Worm (Caenorhabditis elegans) whole organism, young adult: ENCODE data around the gene F28B1.2.

Source experiments
- B0019.2 ChIP-seq: fragments of 200-800 bp; sonication (Bioruptor generic); conservative IDR thresholded peaks from 2 replicates; pipeline ENCODE4 v1.3.6; 2022; ENCODE audit warnings: missing genetic modification reagents, missing genetic modification characterization, missing compliant biosample characterization
- B0336.3 ChIP-seq: fragments of 200-800 bp; sonication (Bioruptor generic); IDR thresholded peaks from 2 replicates; pipeline ENCODE4 v1.3.6; 2022; ENCODE audit warnings: missing genetic modification characterization, missing compliant biosample characterization
- F10E7.11 ChIP-seq: sonication (generic microtip); optimal IDR thresholded peaks from 2 replicates; lab custom pipeline; 2017; ENCODE audit warnings: mild to moderate bottlenecking, missing genetic modification characterization, moderate library complexity, missing compliant biosample characterization
- Y95B8A.8 ChIP-seq: fragments of 200-800 bp; sonication (Bioruptor generic); IDR thresholded peaks from 2 replicates; pipeline ENCODE4 v1.3.6; 2022; ENCODE audit warnings: missing genetic modification reagents, missing genetic modification characterization, missing compliant biosample characterization
- aptf-3 ChIP-seq: fragments of 200-800 bp; sonication (Bioruptor generic); IDR thresholded peaks from 2 replicates; pipeline ENCODE4 v1.3.6; 2022; ENCODE audit warnings: missing genetic modification characterization, missing compliant biosample characterization
- atf-7 ChIP-seq: sonication (generic microtip); optimal IDR thresholded peaks from 2 replicates; lab custom pipeline; 2017; ENCODE audit warnings: mild to moderate bottlenecking, missing genetic modification characterization, missing compliant biosample characterization
- athp-1 ChIP-seq: sonication (generic microtip); optimal IDR thresholded peaks from 2 replicates; lab custom pipeline; 2017; ENCODE audit warnings: mild to moderate bottlenecking, missing genetic modification characterization, missing compliant biosample characterization
- attf-5 ChIP-seq: fragments of 200-800 bp; sonication (Bioruptor generic); optimal IDR thresholded peaks from 2 replicates; lab custom pipeline; 2018; ENCODE audit warnings: mild to moderate bottlenecking, missing genetic modification characterization, missing compliant biosample characterization
- ccch-3 ChIP-seq: fragments of 200-800 bp; sonication (Bioruptor generic); optimal IDR thresholded peaks from 2 replicates; lab custom pipeline; 2018; ENCODE audit warnings: mild to moderate bottlenecking, missing genetic modification characterization, missing compliant biosample characterization
- ceh-100 ChIP-seq: fragments of 200-800 bp; sonication (Bioruptor generic); IDR thresholded peaks from 2 replicates; pipeline ENCODE4 v1.3.6; 2022; ENCODE audit warnings: missing genetic modification reagents, missing genetic modification characterization, missing compliant biosample characterization
- ceh-27 ChIP-seq: fragments of 200-800 bp; sonication (Bioruptor generic); optimal IDR thresholded peaks from 2 replicates; lab custom pipeline; 2018; ENCODE audit warnings: mild to moderate bottlenecking, missing genetic modification characterization, moderate library complexity, missing compliant biosample characterization
- ceh-91 ChIP-seq: fragments of 200-800 bp; sonication (Bioruptor generic); IDR thresholded peaks from 2 replicates; pipeline ENCODE4 v1.3.6; 2022; ENCODE audit warnings: missing genetic modification reagents, missing genetic modification characterization, missing compliant biosample characterization
- die-1 ChIP-seq: sonication (generic microtip); optimal IDR thresholded peaks from 2 replicates; lab custom pipeline; 2016; ENCODE audit warnings: missing genotype, mild to moderate bottlenecking, missing genetic modification characterization, missing compliant biosample characterization
- egl-18 ChIP-seq: fragments of 200-800 bp; sonication (Bioruptor generic); IDR thresholded peaks from 2 replicates; pipeline ENCODE4 v1.3.6; 2022; ENCODE audit warnings: missing genetic modification reagents, missing genetic modification characterization, missing compliant biosample characterization
- fkh-3 ChIP-seq: sonication (generic microtip); optimal IDR thresholded peaks from 2 replicates; lab custom pipeline; 2016; ENCODE audit warnings: mild to moderate bottlenecking, missing genetic modification characterization, missing compliant biosample characterization
- hlh-26 ChIP-seq: fragments of 200-800 bp; sonication (Bioruptor generic); conservative IDR thresholded peaks from 2 replicates; pipeline ENCODE4 v1.3.6; 2022; ENCODE audit warnings: missing genetic modification reagents, missing genetic modification characterization, missing compliant biosample characterization
- hrde-1 ChIP-seq: sonication (generic microtip); optimal IDR thresholded peaks from 2 replicates; lab custom pipeline; 2016; ENCODE audit warnings: missing genetic modification characterization, mild to moderate bottlenecking, missing compliant biosample characterization, moderate library complexity, missing genotype, missing genetic modification reagents, borderline replicate concordance
- lsy-27 ChIP-seq: sonication (generic microtip); optimal IDR thresholded peaks from 2 replicates; lab custom pipeline; 2017; ENCODE audit warnings: missing genetic modification characterization, mild to moderate bottlenecking, missing compliant biosample characterization, antibody characterized with exemption, missing genotype, borderline replicate concordance; ENCODE audit not compliant: insufficient read depth
- madf-10 ChIP-seq: sonication (generic microtip); optimal IDR thresholded peaks from 2 replicates; lab custom pipeline; 2016; ENCODE audit warnings: mild to moderate bottlenecking, missing genetic modification characterization, missing compliant biosample characterization
- mel-28 ChIP-seq: sonication (generic microtip); optimal IDR thresholded peaks from 2 replicates; lab custom pipeline; 2016; ENCODE audit warnings: borderline replicate concordance, mild to moderate bottlenecking, missing genetic modification characterization, missing compliant biosample characterization
- nhr-120 ChIP-seq: fragments of 200-800 bp; sonication (Bioruptor generic); IDR thresholded peaks from 2 replicates; pipeline ENCODE4 v1.3.6; 2022; ENCODE audit warnings: missing genetic modification characterization, missing compliant biosample characterization
- nhr-80 ChIP-seq: sonication (generic microtip); optimal IDR thresholded peaks from 2 replicates; lab custom pipeline; 2016; ENCODE audit warnings: missing genetic modification characterization, missing compliant biosample characterization
- pbrm-1 ChIP-seq: fragments of 200-800 bp; sonication (Bioruptor generic); IDR thresholded peaks from 2 replicates; pipeline ENCODE4 v1.3.6; 2022; ENCODE audit warnings: missing genetic modification reagents, missing genetic modification characterization, missing compliant biosample characterization
- pha-4 ChIP-seq: fragments of 150-350 bp; sonication (generic microtip); optimal IDR thresholded peaks from 2 replicates; lab custom pipeline; 2014; ENCODE audit warnings: missing biosample characterization, missing genetic modification reagents, missing genetic modification characterization
- rcor-1 ChIP-seq: fragments of 200-800 bp; sonication (Bioruptor generic); IDR thresholded peaks from 2 replicates; pipeline ENCODE4 v1.3.6; 2022; ENCODE audit warnings: missing genetic modification reagents, missing genetic modification characterization, missing compliant biosample characterization
- rec-8 ChIP-seq, 2 experiments: sonication (generic microtip); optimal IDR thresholded peaks; 2 replicates each; lab custom pipeline; 2016; ENCODE audit warnings: mild to moderate bottlenecking in 2 of 2, missing genetic modification characterization in 2 of 2, missing genetic modification reagents in 2 of 2, missing genotype in 2 of 2, missing biosample characterization in 1 of 2, missing compliant biosample characterization in 1 of 2, moderate library complexity in 1 of 2
- snpc-1.3 ChIP-seq: sonication (generic microtip); optimal IDR thresholded peaks from 2 replicates; lab custom pipeline; 2017; ENCODE audit warnings: missing genetic modification characterization, mild to moderate bottlenecking, missing compliant biosample characterization, antibody characterized with exemption, moderate library complexity, missing genotype, missing genetic modification reagents; ENCODE audit not compliant: insufficient read depth
- tbp1 ChIP-seq: fragments of 200-800 bp; sonication (Bioruptor generic); optimal IDR thresholded peaks from 2 replicates; lab custom pipeline; 2018; ENCODE audit warnings: mild to moderate bottlenecking, missing genetic modification characterization, missing compliant biosample characterization
- tbx-9 ChIP-seq: sonication (generic microtip); optimal IDR thresholded peaks from 2 replicates; lab custom pipeline; 2016; ENCODE audit warnings: borderline replicate concordance, missing genetic modification characterization, inconsistent platforms, missing compliant biosample characterization
- unc-130 ChIP-seq: sonication (generic microtip); optimal IDR thresholded peaks from 2 replicates; lab custom pipeline; 2016; ENCODE audit warnings: missing genetic modification reagents, missing genetic modification characterization, missing compliant biosample characterization
- unc-62 ChIP-seq: fragments of 150-350 bp; optimal IDR thresholded peaks from 2 replicates; lab custom pipeline; 2014; ENCODE audit warnings: missing biosample characterization, missing genetic modification reagents, missing genetic modification characterization
- zim-3 ChIP-seq: sonication (generic microtip); optimal IDR thresholded peaks from 2 replicates; lab custom pipeline; 2017; ENCODE audit warnings: mild to moderate bottlenecking, missing genetic modification characterization, moderate library complexity, missing compliant biosample characterization
- ztf-18 ChIP-seq: sonication (generic microtip); optimal IDR thresholded peaks from 2 replicates; lab custom pipeline; 2016; ENCODE audit warnings: missing genotype, mild to moderate bottlenecking, missing genetic modification characterization, missing compliant biosample characterization
- ztf-22 ChIP-seq: fragments of 200-800 bp; sonication (Bioruptor generic); optimal IDR thresholded peaks from 2 replicates; lab custom pipeline; 2018; ENCODE audit warnings: mild to moderate bottlenecking, missing genetic modification characterization, moderate library complexity, missing compliant biosample characterization
- ztf-25 ChIP-seq: fragments of 200-800 bp; sonication (Bioruptor generic); IDR thresholded peaks from 2 replicates; pipeline ENCODE4 v1.3.6; 2022; ENCODE audit warnings: missing genetic modification reagents, missing genetic modification characterization, missing compliant biosample characterization
- ztf-3 ChIP-seq: fragments of 200-800 bp; sonication (Bioruptor generic); optimal IDR thresholded peaks from 2 replicates; lab custom pipeline; 2018; ENCODE audit warnings: mild to moderate bottlenecking, missing genetic modification characterization, missing compliant biosample characterization
- ztf-6 ChIP-seq: fragments of 200-800 bp; sonication (Bioruptor generic); IDR thresholded peaks from 2 replicates; pipeline ENCODE4 v1.3.6; 2022; ENCODE audit warnings: missing genetic modification reagents, missing genetic modification characterization, missing compliant biosample characterization

Gene F28B1.2

ce11 chrV:17026289-17026688, 18.3 kb upstream of the F28B1.2 start, which contains the start of gene F49H6.15:
Gene F49H6.15, minus strand, starts transcription at chrV:17026389.
- no peak for TF ChIP-seq unc-130
- TF ChIP-seq attf-5 (GFP tag; lab: Kevin White, UChicago) = no peak
- TF ChIP-seq F10E7.11 = no peak
- no peak for TF ChIP-seq pbrm-1
- no peak for TF ChIP-seq egl-18 (GFP tag; lab: Robert Waterston, UW)

- no peak for TF ChIP-seq nhr-80 (tag; lab: Kevin White, UChicago)
- TF ChIP-seq hlh-26 (GFP tag; lab: Robert Waterston, UW) = no peak
- no peak for TF ChIP-seq die-1
- no peak for TF ChIP-seq B0336.3 (GFP tag; lab: Robert Waterston, UW)
- no peak for TF ChIP-seq ztf-25 (GFP tag; lab: Robert Waterston, UW)
These were observed 14.2 kb upstream of the F28B1.2 start for ce11 chrV:17030430-17030829.

ce11 chrV:17035850-17036249, 8.8 kb upstream of the F28B1.2 start, which contains the start of gene srz-94:
Gene srz-94, minus strand, starts transcription at chrV:17035950.
- TF ChIP-seq atf-7 (tag; lab: Kevin White, UChicago) (no peak), ceh-100 (GFP tag; lab: Robert Waterston, UW) (no peak)

- no peak for TF ChIP-seq attf-5 (GFP tag; lab: Kevin White, UChicago)
- TF ChIP-seq pha-4 (tag; lab: Kevin White, UChicago) = no peak
- TF ChIP-seq snpc-1.3 (tag; lab: Kevin White, UChicago) = no peak
- no peak for TF ChIP-seq Y95B8A.8 (GFP tag; lab: Robert Waterston, UW)
- no peak for TF ChIP-seq aptf-3 (GFP tag; lab: Robert Waterston, UW)
- no peak for TF ChIP-seq rec-8 (tag; optimal IDR thresholded peaks at IDR 0.05; lab: Kevin White, UChicago)
- TF ChIP-seq unc-62 (GFP tag; lab: Kevin White, UChicago) = no peak
- no peak for TF ChIP-seq mel-28 (tag; lab: Kevin White, UChicago)
- TF ChIP-seq ztf-6 (GFP tag; lab: Robert Waterston, UW) = no peak
- no peak for TF ChIP-seq ztf-18 (tag; lab: Kevin White, UChicago)
- no peak for TF ChIP-seq pbrm-1
- no peak for TF ChIP-seq nhr-120 (GFP tag; lab: Robert Waterston, UW)
- no peak for TF ChIP-seq ztf-3
- no peak for TF ChIP-seq madf-10 (tag; lab: Kevin White, UChicago)
- no peak for TF ChIP-seq ztf-22 (GFP tag; lab: Kevin White, UChicago)
These were observed 2.3 kb upstream of the F28B1.2 start, which contains the start of gene hpo-33 for ce11 chrV:17042263-17042662. Gene hpo-33, plus strand, starts transcription at chrV:17042563.

ce11 chrV:17059987-17060386, 15.4 kb downstream of the F28B1.2 start, which contains the start of gene sri-66:
Gene sri-66, plus strand, starts transcription at chrV:17060287.
- TF ChIP-seq fkh-3 (tag; lab: Kevin White, UChicago) (no peak), zim-3 (tag; lab: Kevin White, UChicago) (no peak), athp-1 (tag; lab: Kevin White, UChicago) (no peak), tbp1 (no peak), tbx-9 (tag; lab: Kevin White, UChicago) (no peak), lsy-27 (no peak), ccch-3 (GFP tag; lab: Kevin White, UChicago) (no peak), ceh-91 (GFP tag; lab: Robert Waterston, UW) (no peak), hrde-1 (tag; lab: Kevin White, UChicago) (no peak), B0019.2 (GFP tag; lab: Robert Waterston, UW) (no peak), rec-8 (tag; optimal IDR thresholded peaks at IDR 0.05; lab: Kevin White, UChicago) (no peak), rcor-1 (GFP tag; lab: Robert Waterston, UW) (no peak), ceh-27 (GFP tag; lab: Kevin White, UChicago) (no peak)
